Fruit fly (Drosophila melanogaster): Measurements from ENCODE around the gene Axn.

DNA sequence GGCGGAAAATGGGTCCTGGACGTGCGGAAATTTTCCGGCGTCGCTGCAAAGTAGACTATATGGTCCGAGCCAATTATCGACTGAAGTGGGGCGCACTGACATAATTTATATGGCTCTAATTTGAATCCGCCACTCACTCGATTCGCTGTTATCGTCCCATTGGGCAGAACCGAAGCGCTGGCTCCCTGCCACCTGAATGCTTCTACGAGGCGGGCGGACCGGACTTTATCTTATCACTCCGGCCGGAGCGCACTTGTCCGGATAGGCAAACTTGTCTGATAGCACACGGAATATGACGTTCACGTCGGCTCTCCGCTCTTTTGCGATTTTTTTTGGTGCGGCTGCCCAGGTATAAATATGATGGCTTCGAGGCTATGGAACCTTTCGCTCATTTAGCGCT, 39.9 kb downstream of the Axn start:
- TF ChIP-seq CG8478 (optimal IDR thresholded peaks at IDR 0.05) (no peak), CTCF (optimal IDR thresholded peaks at IDR 0.05) (no peak)

All from S2 (cell line).